Worm (Caenorhabditis elegans): ENCODE results near the gene Y46H3C.5.
"Not testable (repeated sequence)": the region's sequence is repeated elsewhere in the genome, so short reads cannot be mapped to it uniquely, and the experiment has no call there.

The Y46H3C.5 gene

ce11 chrV:1716892-1717291, 24.6 kb upstream of the Y46H3C.5 start, which contains the start of gene srw-103:
Gene srw-103, plus strand, starts transcription at chrV:1717192.
- TF ChIP-seq tbx-37 (GFP tag; conservative IDR thresholded peaks at IDR 0.05) (no peak), flt-1 (GFP tag; IDR thresholded peaks at IDR 0.05) (no peak), tra-4 (tag; optimal IDR thresholded peaks at IDR 0.05) (no peak), tbx-11 (GFP tag; IDR thresholded peaks at IDR 0.05) (no peak), F13C5.2 (tag; optimal IDR thresholded peaks at IDR 0.05) (no peak), hmbx-1 (tag; optimal IDR thresholded peaks at IDR 0.05) (no peak), hmg-4 (GFP tag; optimal IDR thresholded peaks at IDR 0.05) (no peak), ceh-36 (tag; optimal IDR thresholded peaks at IDR 0.05) (no peak), hnd-1 (tag; optimal IDR thresholded peaks at IDR 0.05) (no peak)

ce11 chrV:1713761-1714160, 21.5 kb upstream of the Y46H3C.5 start:
- peak; percentile 88 for TF ChIP-seq sea-1 (GFP tag; conservative IDR thresholded peaks at IDR 0.05)
- peak; percentile 68 for TF ChIP-seq scrt-1 (GFP tag; IDR thresholded peaks at IDR 0.05)
- TF ChIP-seq tbx-11 (GFP tag; IDR thresholded peaks at IDR 0.05): peak; percentile 71; the same call in 1 of the 2 replicates

ce11 chrV:1710909-1711308, 18.6 kb upstream of the Y46H3C.5 start, which contains the start of gene srw-100:
Gene srw-100, plus strand, starts transcription at chrV:1711209.
- TF ChIP-seq sea-1 (GFP tag; conservative IDR thresholded peaks at IDR 0.05) (no peak), flt-1 (GFP tag; IDR thresholded peaks at IDR 0.05) (no peak), hnd-1 (tag; optimal IDR thresholded peaks at IDR 0.05) (no peak), ets-7 (tag; optimal IDR thresholded peaks at IDR 0.05) (no peak), tbx-37 (GFP tag; conservative IDR thresholded peaks at IDR 0.05) (no peak), tbx-11 (GFP tag; IDR thresholded peaks at IDR 0.05) (no peak), F13C5.2 (tag; optimal IDR thresholded peaks at IDR 0.05) (no peak), ceh-36 (tag; optimal IDR thresholded peaks at IDR 0.05) (no peak), tra-4 (tag; optimal IDR thresholded peaks at IDR 0.05) (no peak), aly-1 (tag; optimal IDR thresholded peaks at IDR 0.05) (no peak), ama-1 (optimal IDR thresholded peaks at IDR 0.05) (no peak), hmg-4 (GFP tag; optimal IDR thresholded peaks at IDR 0.05) (no peak), ceh-13 (GFP tag; optimal IDR thresholded peaks at IDR 0.05) (no peak), pes-1 (GFP tag; IDR thresholded peaks at IDR 0.05) (no peak), scrt-1 (GFP tag; IDR thresholded peaks at IDR 0.05) (no peak), B0310.2 (tag; optimal IDR thresholded peaks at IDR 0.05) (no peak), hmbx-1 (tag; optimal IDR thresholded peaks at IDR 0.05) (no peak)

ce11 chrV:1708441-1708840, 16.1 kb upstream of the Y46H3C.5 start, which contains the start of gene srw-99:
Gene srw-99, plus strand, starts transcription at chrV:1708741.
- TF ChIP-seq ama-1 (optimal IDR thresholded peaks at IDR 0.05) (no peak), flt-1 (GFP tag; IDR thresholded peaks at IDR 0.05) (no peak)

- no peak for TF ChIP-seq hmbx-1 (tag; optimal IDR thresholded peaks at IDR 0.05)
Measured at ce11 chrV:1701584-1702101, 9.3 kb upstream of the Y46H3C.5 start, which contains the start of gene srw-90. Gene srw-90, plus strand, starts transcription at chrV:1702051.

ce11 chrV:1699228-1699795, 7.0 kb upstream of the Y46H3C.5 start:
- no peak for TF ChIP-seq ceh-13 (GFP tag; optimal IDR thresholded peaks at IDR 0.05)
- no peak for TF ChIP-seq flt-1 (GFP tag; IDR thresholded peaks at IDR 0.05)
- TF ChIP-seq scrt-1 (GFP tag; IDR thresholded peaks at IDR 0.05): no peak
- no peak for TF ChIP-seq sea-1 (GFP tag; conservative IDR thresholded peaks at IDR 0.05)

ce11 chrV:1698400-1698799, 6.1 kb upstream of the Y46H3C.5 start:
- TF ChIP-seq scrt-1 (GFP tag; IDR thresholded peaks at IDR 0.05) (0 out of 2 replicates have a peak, but pooled peaks have one; percentile 24), tbx-37 (GFP tag; conservative IDR thresholded peaks at IDR 0.05) (no peak)

ce11 chrV:1693876-1694275, 1.6 kb upstream of the Y46H3C.5 start, which contains the start of gene Y46H3C.7:
Gene Y46H3C.7, minus strand, starts transcription at chrV:1694022.
- not testable (repeated sequence) for TF ChIP-seq aly-1 (tag; optimal IDR thresholded peaks at IDR 0.05); hmbx-1 (tag; optimal IDR thresholded peaks at IDR 0.05); scrt-1 (GFP tag; IDR thresholded peaks at IDR 0.05)

ce11 chrV:1685328-1685727, 7.0 kb downstream of the Y46H3C.5 start, which contains the start of gene srh-5:
Gene srh-5, plus strand, starts transcription at chrV:1685628.
- TF ChIP-seq aly-1 (tag; optimal IDR thresholded peaks at IDR 0.05) (no peak), hmbx-1 (tag; optimal IDR thresholded peaks at IDR 0.05) (no peak), tbx-37 (GFP tag; conservative IDR thresholded peaks at IDR 0.05) (no peak), tra-4 (tag; optimal IDR thresholded peaks at IDR 0.05) (no peak), ama-1 (optimal IDR thresholded peaks at IDR 0.05) (no peak), sea-1 (GFP tag; conservative IDR thresholded peaks at IDR 0.05) (no peak), pes-1 (GFP tag; IDR thresholded peaks at IDR 0.05) (no peak), B0310.2 (tag; optimal IDR thresholded peaks at IDR 0.05) (no peak), hmg-4 (GFP tag; optimal IDR thresholded peaks at IDR 0.05) (no peak), scrt-1 (GFP tag; IDR thresholded peaks at IDR 0.05) (no peak), tbx-11 (GFP tag; IDR thresholded peaks at IDR 0.05) (no peak), ets-7 (tag; optimal IDR thresholded peaks at IDR 0.05) (no peak), hnd-1 (tag; optimal IDR thresholded peaks at IDR 0.05) (no peak), ceh-36 (tag; optimal IDR thresholded peaks at IDR 0.05) (no peak), F13C5.2 (tag; optimal IDR thresholded peaks at IDR 0.05) (no peak), flt-1 (GFP tag; IDR thresholded peaks at IDR 0.05) (no peak), ceh-13 (GFP tag; optimal IDR thresholded peaks at IDR 0.05) (no peak)
